Worm (Caenorhabditis elegans): Measurements from ENCODE around the gene set-8.

ce11 chrX:13466926-13467866 is 20.7 kb downstream of the set-8 start, which contains the start of gene col-183:
- TF ChIP-seq him-1 (tag; optimal IDR thresholded peaks at IDR 0.05) (no peak), W03F9.2 (tag; optimal IDR thresholded peaks at IDR 0.05) (no peak)

Data from whole organism, L4/young adult.